Fruit fly (Drosophila melanogaster) whole organism, adult: ENCODE results near the gene CSN1b.

Source experiments
- CG33017 ChIP-seq: fragments of 200-800 bp; sonication (Bioruptor generic); optimal IDR thresholded peaks from 2 replicates; lab custom pipeline; 2018; ENCODE audit warnings: missing biosample characterization, mild to moderate bottlenecking, missing genetic modification characterization, moderate library complexity
- CG5204 ChIP-seq: fragments of 200-800 bp; sonication (Bioruptor generic); optimal IDR thresholded peaks from 2 replicates; lab custom pipeline; 2016; ENCODE audit warnings: missing biosample characterization, missing genetic modification characterization
- CG7045 ChIP-seq: fragments of 200-800 bp; sonication (Bioruptor generic); optimal IDR thresholded peaks from 2 replicates; lab custom pipeline; 2017; ENCODE audit warnings: missing biosample characterization, mild to moderate bottlenecking, missing genetic modification characterization
- bab1 ChIP-seq: fragments of 200-800 bp; sonication (Bioruptor generic); optimal IDR thresholded peaks from 3 replicates; lab custom pipeline; 2019; ENCODE audit warnings: missing biosample characterization, mild to moderate bottlenecking, missing genetic modification characterization, moderate library complexity
- cic ChIP-seq: fragments of 200-800 bp; sonication (Bioruptor generic); optimal IDR thresholded peaks from 2 replicates; lab custom pipeline; 2017; ENCODE audit warnings: missing biosample characterization, mild to moderate bottlenecking, missing genetic modification characterization, moderate library complexity
- cnc ChIP-seq, 2 experiments: fragments of >200 bp; optimal IDR thresholded peaks; 2 replicates each; lab custom pipeline; 2017
- ovo ChIP-seq: fragments of 200-800 bp; sonication (Bioruptor generic); optimal IDR thresholded peaks from 2 replicates; lab custom pipeline; 2016; ENCODE audit warnings: missing biosample characterization, missing genetic modification characterization
- pad ChIP-seq: fragments of 200-800 bp; sonication (Bioruptor generic); optimal IDR thresholded peaks from 3 replicates; lab custom pipeline; 2017; ENCODE audit warnings: missing biosample characterization, missing genetic modification characterization, mild to moderate bottlenecking, moderate library complexity, missing genetic modification reagents
- tj ChIP-seq: fragments of 200-800 bp; sonication (Bioruptor generic); optimal IDR thresholded peaks from 3 replicates; lab custom pipeline; 2017; ENCODE audit warnings: missing biosample characterization, mild to moderate bottlenecking, missing genetic modification characterization, moderate library complexity
- toe ChIP-seq: fragments of 200-800 bp; sonication (Bioruptor generic); optimal IDR thresholded peaks from 2 replicates; lab custom pipeline; 2016; ENCODE audit warnings: missing biosample characterization, missing genetic modification characterization

- TF ChIP-seq toe (GFP tag; lab: Kevin White, UChicago) (no peak), ovo (no peak), CG5204 (GFP tag; lab: Kevin White, UChicago) (no peak), pad (GFP tag; lab: Kevin White, UChicago) (no peak), bab1 (GFP tag; lab: Kevin White, UChicago) (no peak), tj (no peak), cnc (optimal IDR thresholded peaks at IDR 0.05; lab: Kevin White, UChicago) (no peak), CG7045 (no peak), CG33017 (tag; lab: Kevin White, UChicago) (no peak), cic (GFP tag; lab: Kevin White, UChicago) (no peak)
Measured at dm6 chr3L:18854412-18854811, 50.3 kb downstream of the CSN1b start.
